Fruit fly (Drosophila melanogaster) whole organism, embryonic: ENCODE results near the gene spd-2.

Source experiments
- Atf6 ChIP-seq: fragments of 200-800 bp; sonication (Bioruptor generic); IDR thresholded peaks from 2 replicates; pipeline ENCODE4 v1.3.6; 2022; ENCODE audit warnings: missing biosample characterization, missing genetic modification characterization
- B-H1 ChIP-seq: fragments of 200-800 bp; sonication (Bioruptor generic); IDR thresholded peaks from 3 replicates; pipeline ENCODE4 v1.3.6; 2022; ENCODE audit warnings: missing biosample characterization, missing genetic modification characterization
- CG10979 ChIP-seq: fragments of 200-800 bp; sonication (Bioruptor generic); optimal IDR thresholded peaks from 2 replicates; lab custom pipeline; 2018; ENCODE audit warnings: missing biosample characterization, mild to moderate bottlenecking, missing genetic modification characterization, moderate library complexity
- CG11695 ChIP-seq: fragments of 200-800 bp; sonication (Bioruptor generic); IDR thresholded peaks from 3 replicates; pipeline ENCODE4 v1.3.6; 2022; ENCODE audit warnings: missing biosample characterization, missing genetic modification characterization
- CG12155 ChIP-seq: fragments of 200-800 bp; sonication (Bioruptor generic); optimal IDR thresholded peaks from 3 replicates; lab custom pipeline; 2016; ENCODE audit warnings: missing biosample characterization, missing genetic modification characterization
- CG13775 ChIP-seq: fragments of 200-800 bp; sonication (Bioruptor generic); optimal IDR thresholded peaks from 3 replicates; lab custom pipeline; 2017; ENCODE audit warnings: missing biosample characterization, mild to moderate bottlenecking, missing genetic modification characterization
- CG15073 ChIP-seq: fragments of 200-800 bp; sonication (Bioruptor generic); optimal IDR thresholded peaks from 2 replicates; lab custom pipeline; 2016; ENCODE audit warnings: missing biosample characterization, missing genetic modification characterization
- CG16863 ChIP-seq: fragments of 200-800 bp; sonication (Bioruptor generic); optimal IDR thresholded peaks from 3 replicates; lab custom pipeline; 2016; ENCODE audit warnings: missing biosample characterization, missing genetic modification characterization
- CG2116 ChIP-seq: fragments of 200-800 bp; sonication (Bioruptor generic); optimal IDR thresholded peaks from 3 replicates; lab custom pipeline; 2018; ENCODE audit warnings: missing biosample characterization, mild to moderate bottlenecking, missing genetic modification characterization
- CG31224 ChIP-seq: fragments of 200-800 bp; sonication (Bioruptor generic); IDR thresholded peaks from 2 replicates; pipeline ENCODE4 v1.3.6; 2022; ENCODE audit warnings: missing biosample characterization, missing genetic modification characterization
- CG4328 ChIP-seq: fragments of 200-800 bp; sonication (Bioruptor generic); optimal IDR thresholded peaks from 3 replicates; lab custom pipeline; 2017; ENCODE audit warnings: missing biosample characterization, missing genetic modification reagents, missing genetic modification characterization
- CG4820 ChIP-seq: fragments of 200-800 bp; sonication (Bioruptor generic); optimal IDR thresholded peaks from 3 replicates; lab custom pipeline; 2016; ENCODE audit warnings: missing biosample characterization, missing genetic modification characterization
- CG5953 ChIP-seq: fragments of 200-800 bp; sonication (Bioruptor generic); IDR thresholded peaks from 2 replicates; pipeline ENCODE4 v1.3.6; 2022; ENCODE audit warnings: missing biosample characterization, missing genetic modification characterization
- CG6765 ChIP-seq: fragments of 200-800 bp; sonication (Bioruptor generic); optimal IDR thresholded peaks from 3 replicates; lab custom pipeline; 2017; ENCODE audit warnings: missing biosample characterization, mild to moderate bottlenecking, missing genetic modification characterization
- CG6813 ChIP-seq: fragments of 200-800 bp; sonication (Bioruptor generic); optimal IDR thresholded peaks from 2 replicates; lab custom pipeline; 2017; ENCODE audit warnings: missing biosample characterization, missing genetic modification characterization, mild to moderate bottlenecking, moderate library complexity, missing genetic modification reagents
- CG8281 ChIP-seq: fragments of 200-800 bp; sonication (Bioruptor generic); optimal IDR thresholded peaks from 2 replicates; lab custom pipeline; 2018; ENCODE audit warnings: missing biosample characterization, mild to moderate bottlenecking, missing genetic modification characterization, moderate library complexity
- CG8944 ChIP-seq: fragments of 200-800 bp; sonication (Bioruptor generic); optimal IDR thresholded peaks from 3 replicates; lab custom pipeline; 2016; ENCODE audit warnings: missing biosample characterization, missing genetic modification characterization
- CoRest ChIP-seq: fragments of 200-800 bp; sonication (Bioruptor generic); optimal IDR thresholded peaks from 3 replicates; lab custom pipeline; 2018; ENCODE audit warnings: missing biosample characterization, mild to moderate bottlenecking, missing genetic modification characterization, moderate library complexity
- D19A ChIP-seq: fragments of 200-800 bp; optimal IDR thresholded peaks from 3 replicates; lab custom pipeline; 2019; ENCODE audit warnings: missing biosample characterization, mild to moderate bottlenecking, missing genetic modification characterization, moderate library complexity
- Dbx ChIP-seq: fragments of 200-800 bp; sonication (Bioruptor generic); IDR thresholded peaks from 3 replicates; pipeline ENCODE4 v1.3.6; 2022; ENCODE audit warnings: missing biosample characterization, missing genetic modification characterization
- Fer3 ChIP-seq: fragments of 200-800 bp; sonication (Bioruptor generic); optimal IDR thresholded peaks from 2 replicates; lab custom pipeline; 2018; ENCODE audit warnings: missing biosample characterization, mild to moderate bottlenecking, missing genetic modification characterization, moderate library complexity
- HHEX ChIP-seq: fragments of 200-800 bp; sonication (Bioruptor generic); optimal IDR thresholded peaks from 3 replicates; lab custom pipeline; 2017; ENCODE audit warnings: missing biosample characterization, mild to moderate bottlenecking, missing genetic modification characterization, missing genetic modification reagents
- HLH4C ChIP-seq: fragments of 200-800 bp; sonication (Bioruptor generic); IDR thresholded peaks from 3 replicates; pipeline ENCODE4 v1.3.6; 2022; ENCODE audit warnings: missing biosample characterization, missing genetic modification characterization; ENCODE audit not compliant: partially characterized antibody
- Hand ChIP-seq: fragments of 200-800 bp; sonication (Bioruptor generic); optimal IDR thresholded peaks from 2 replicates; lab custom pipeline; 2017; ENCODE audit warnings: mild to moderate bottlenecking, missing biosample characterization, missing genetic modification reagents, missing genetic modification characterization
- Hr3 ChIP-seq: fragments of 200-800 bp; sonication (Bioruptor generic); optimal IDR thresholded peaks from 3 replicates; lab custom pipeline; 2016; ENCODE audit warnings: missing biosample characterization, missing genetic modification characterization
- Mad ChIP-seq: fragments of 200-800 bp; sonication (Bioruptor generic); optimal IDR thresholded peaks from 2 replicates; lab custom pipeline; 2016; ENCODE audit warnings: missing biosample characterization, missing genetic modification characterization
- NC2α ChIP-seq: fragments of 200-800 bp; sonication (Bioruptor generic); optimal IDR thresholded peaks from 2 replicates; lab custom pipeline; 2016; ENCODE audit warnings: missing biosample characterization, missing genetic modification characterization
- Poxn ChIP-seq: fragments of 200-800 bp; sonication (Bioruptor generic); IDR thresholded peaks from 2 replicates; pipeline ENCODE4 v1.3.6; 2022; ENCODE audit warnings: missing biosample characterization, missing genetic modification characterization
- Ravus ChIP-seq: fragments of 200-800 bp; sonication (Bioruptor generic); IDR thresholded peaks from 2 replicates; pipeline ENCODE4 v1.3.6; 2022; ENCODE audit warnings: missing biosample characterization, missing genetic modification characterization
- Side ChIP-seq: fragments of 200-800 bp; sonication (Bioruptor generic); optimal IDR thresholded peaks from 2 replicates; lab custom pipeline; 2016; ENCODE audit warnings: missing biosample characterization, missing genetic modification characterization
- Xrp1 ChIP-seq: fragments of 200-800 bp; sonication (Bioruptor generic); IDR thresholded peaks from 2 replicates; pipeline ENCODE4 v1.3.6; 2022; ENCODE audit warnings: missing biosample characterization, missing genetic modification characterization
- br ChIP-seq: fragments of >200 bp; optimal IDR thresholded peaks from 2 replicates; lab custom pipeline; 2017
- cad ChIP-seq: fragments of >200 bp; optimal IDR thresholded peaks from 2 replicates; lab custom pipeline; 2017; ENCODE audit warnings: missing biosample characterization, missing genetic modification characterization
- cg ChIP-seq: fragments of 200-800 bp; sonication (Bioruptor generic); optimal IDR thresholded peaks from 3 replicates; lab custom pipeline; 2019; ENCODE audit warnings: missing biosample characterization, mild to moderate bottlenecking, missing genetic modification characterization, moderate library complexity
- crc ChIP-seq: fragments of 200-800 bp; sonication (Bioruptor generic); optimal IDR thresholded peaks from 2 replicates; lab custom pipeline; 2016; ENCODE audit warnings: missing biosample characterization, missing genetic modification characterization
- croc ChIP-seq: fragments of 200-800 bp; sonication (Bioruptor generic); conservative IDR thresholded peaks from 3 replicates; pipeline ENCODE4 v1.3.6; 2022; ENCODE audit warnings: missing biosample characterization, missing genetic modification characterization
- emc ChIP-seq: fragments of 200-800 bp; sonication (Bioruptor generic); optimal IDR thresholded peaks from 2 replicates; lab custom pipeline; 2016; ENCODE audit warnings: missing biosample characterization, missing genetic modification characterization
- exex ChIP-seq: fragments of 200-800 bp; sonication (Bioruptor generic); optimal IDR thresholded peaks from 4 replicates; lab custom pipeline; 2018; ENCODE audit warnings: missing biosample characterization, mild to moderate bottlenecking, missing genetic modification characterization, moderate library complexity
- fu2 ChIP-seq: fragments of 200-800 bp; sonication (Bioruptor generic); optimal IDR thresholded peaks from 2 replicates; lab custom pipeline; 2016; ENCODE audit warnings: missing biosample characterization, missing genetic modification characterization
- gcm ChIP-seq: fragments of 200-800 bp; sonication (Bioruptor generic); optimal IDR thresholded peaks from 2 replicates; lab custom pipeline; 2019; ENCODE audit warnings: missing biosample characterization, mild to moderate bottlenecking, missing genetic modification characterization, moderate library complexity
- insv ChIP-seq, 2 experiments: fragments of 200-800 bp; sonication (Bioruptor generic); optimal IDR thresholded peaks; 3 replicates each; lab custom pipeline; 2016 to 2018; ENCODE audit warnings: missing biosample characterization in 2 of 2, missing genetic modification characterization in 2 of 2
- lab ChIP-seq: fragments of 200-800 bp; sonication (Bioruptor generic); optimal IDR thresholded peaks from 3 replicates; lab custom pipeline; 2017; ENCODE audit warnings: missing biosample characterization, missing genetic modification characterization, mild to moderate bottlenecking, moderate library complexity, missing genetic modification reagents
- mam ChIP-seq: fragments of 200-800 bp; sonication (Bioruptor generic); optimal IDR thresholded peaks from 3 replicates; lab custom pipeline; 2016; ENCODE audit warnings: missing biosample characterization, missing genetic modification characterization
- nerfin-2 ChIP-seq: fragments of 200-800 bp; sonication (Bioruptor generic); IDR thresholded peaks from 2 replicates; pipeline ENCODE4 v1.3.6; 2022; ENCODE audit warnings: missing biosample characterization, missing genetic modification characterization; ENCODE audit not compliant: partially characterized antibody
- odd ChIP-seq: fragments of 200-800 bp; sonication (Bioruptor generic); optimal IDR thresholded peaks from 2 replicates; lab custom pipeline; 2017; ENCODE audit warnings: missing biosample characterization, mild to moderate bottlenecking, missing genetic modification characterization
- pb ChIP-seq: fragments of 200-800 bp; sonication (Bioruptor generic); optimal IDR thresholded peaks from 3 replicates; lab custom pipeline; 2016; ENCODE audit warnings: missing biosample characterization, missing genetic modification characterization
- pum ChIP-seq: fragments of 200-800 bp; sonication (Bioruptor generic); optimal IDR thresholded peaks from 2 replicates; lab custom pipeline; 2016; ENCODE audit warnings: missing biosample characterization, missing genetic modification characterization
- sd ChIP-seq: fragments of 200-800 bp; sonication (Bioruptor generic); optimal IDR thresholded peaks from 3 replicates; lab custom pipeline; 2018; ENCODE audit warnings: missing biosample characterization, mild to moderate bottlenecking, missing genetic modification characterization, moderate library complexity
- sr ChIP-seq: fragments of 200-800 bp; sonication (Bioruptor generic); IDR thresholded peaks from 3 replicates; pipeline ENCODE4 v1.3.6; 2022; ENCODE audit warnings: missing biosample characterization, missing genetic modification characterization
- tin ChIP-seq: fragments of 200-800 bp; sonication (Bioruptor generic); optimal IDR thresholded peaks from 3 replicates; lab custom pipeline; 2016; ENCODE audit warnings: missing biosample characterization, missing genetic modification characterization
- wek ChIP-seq: fragments of 200-800 bp; sonication (Bioruptor generic); optimal IDR thresholded peaks from 3 replicates; lab custom pipeline; 2018; ENCODE audit warnings: missing biosample characterization, mild to moderate bottlenecking, missing genetic modification characterization, moderate library complexity
- zf30C ChIP-seq: fragments of 200-800 bp; sonication (Bioruptor generic); optimal IDR thresholded peaks from 3 replicates; lab custom pipeline; 2018; ENCODE audit warnings: missing biosample characterization, mild to moderate bottlenecking, missing genetic modification characterization
- zfh2 ChIP-seq: fragments of 200-800 bp; sonication (Bioruptor generic); optimal IDR thresholded peaks from 2 replicates; lab custom pipeline; 2016; ENCODE audit warnings: missing biosample characterization, missing genetic modification characterization

Gene spd-2

DNA sequence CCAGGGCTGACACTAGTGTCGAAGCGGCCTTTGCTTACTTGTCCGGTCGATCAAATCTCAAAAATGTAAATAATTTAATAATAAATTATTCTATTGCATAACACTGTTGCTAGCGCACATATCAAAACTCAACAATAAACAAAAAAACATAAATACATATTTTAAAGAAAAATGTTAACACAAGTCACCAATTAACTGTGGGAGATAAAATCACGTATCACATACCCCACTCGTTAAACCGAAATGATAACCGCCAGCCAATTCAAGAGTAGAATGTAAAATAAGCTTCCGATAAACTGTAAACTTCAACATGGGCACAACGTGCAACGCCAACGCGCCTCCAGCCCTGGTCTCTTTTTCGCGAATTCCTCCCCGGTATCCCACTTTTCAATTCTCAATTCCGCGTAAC, 7.9 kb upstream of the spd-2 start, which contains the start of gene Arts (continued):
- TF ChIP-seq CG4328 (GFP tag; lab: Kevin White, UChicago) (peak; percentile 26), CG31224 (GFP tag; lab: Robert Waterston, UW) (no peak), CG8281 (tag; lab: Kevin White, UChicago) (no peak), Poxn (no peak), D19A (tag; lab: Kevin White, UChicago) (no peak), Side (no peak), CG10979 (tag; lab: Kevin White, UChicago) (peak; percentile 39), nerfin-2 (GFP tag; lab: Robert Waterston, UW) (no peak), HLH4C (GFP tag; lab: Robert Waterston, UW) (no peak), sd (tag; lab: Kevin White, UChicago) (peak; percentile 48), CG6765 (GFP tag; lab: Kevin White, UChicago) (no peak), zf30C (GFP tag; lab: Kevin White, UChicago) (no peak), Hr3 (no peak), odd (GFP tag; lab: Kevin White, UChicago) (no peak), CG2116 (GFP tag; lab: Kevin White, UChicago) (peak; percentile 48), insv (GFP tag; optimal IDR thresholded peaks at IDR 0.05; lab: Kevin White, UChicago) (no peak), wek (no peak), br (lab: Kevin White, UChicago) (no peak), CG13775 (GFP tag; lab: Kevin White, UChicago) (peak; percentile 61), Fer3 (peak; percentile 26), HHEX (GFP tag; lab: Kevin White, UChicago) (no peak), CG15073 (no peak), CG11695 (GFP tag; lab: Robert Waterston, UW) (no peak), Hand (no peak), CG12155 (GFP tag; lab: Kevin White, UChicago) (peak; percentile 57), pb (GFP tag; lab: Kevin White, UChicago) (no peak), zfh2 (GFP tag; lab: Kevin White, UChicago) (no peak), fu2 (GFP tag; lab: Kevin White, UChicago) (no peak), NC2α (GFP tag; lab: Kevin White, UChicago) (no peak), emc (GFP tag; lab: Kevin White, UChicago) (no peak), CG16863 (no peak), CG4820 (no peak), mam (GFP tag; lab: Kevin White, UChicago) (no peak), Xrp1 (GFP tag; lab: Robert Waterston, UW) (no peak), CoRest (tag; lab: Kevin White, UChicago) (peak; percentile 36), Ravus (GFP tag; lab: Robert Waterston, UW) (no peak), Mad (GFP tag; lab: Kevin White, UChicago) (no peak), gcm (no peak), tin (GFP tag; lab: Kevin White, UChicago) (peak; percentile 8), CG6813 (GFP tag; lab: Kevin White, UChicago) (no peak), sr (no peak), cg (GFP tag; lab: Kevin White, UChicago) (no peak), Dbx (GFP tag; lab: Robert Waterston, UW) (no peak), Atf6 (GFP tag; lab: Robert Waterston, UW) (no peak), CG5953 (GFP tag; lab: Robert Waterston, UW) (no peak), CG8944 (GFP tag; lab: Kevin White, UChicago) (no peak), crc (GFP tag; lab: Kevin White, UChicago) (no peak), croc (GFP tag; lab: Robert Waterston, UW) (no peak), cad (GFP tag; lab: Kevin White, UChicago) (no peak), B-H1 (GFP tag; lab: Robert Waterston, UW) (no peak), exex (tag; lab: Kevin White, UChicago) (peak; percentile 32), pum (no peak), lab (GFP tag; lab: Kevin White, UChicago) (no peak)
